Worm (Caenorhabditis elegans): ENCODE measurements around the gene snf-6.

The snf-6 gene

ce11 chrIII:1528423-1528822 lies 4.2 kb downstream of the snf-6 start:
- TF ChIP-seq sea-1 (GFP tag; conservative IDR thresholded peaks at IDR 0.05) (no peak), hmg-4 (GFP tag; optimal IDR thresholded peaks at IDR 0.05) (no peak), B0310.2 (tag; optimal IDR thresholded peaks at IDR 0.05) (no peak), ceh-36 (tag; optimal IDR thresholded peaks at IDR 0.05) (no peak), hnd-1 (tag; optimal IDR thresholded peaks at IDR 0.05) (no peak), aly-1 (tag; optimal IDR thresholded peaks at IDR 0.05) (no peak), scrt-1 (GFP tag; IDR thresholded peaks at IDR 0.05) (no peak), F13C5.2 (tag; optimal IDR thresholded peaks at IDR 0.05) (no peak), pes-1 (GFP tag; IDR thresholded peaks at IDR 0.05) (no peak), ets-7 (tag; optimal IDR thresholded peaks at IDR 0.05) (no peak), flt-1 (GFP tag; IDR thresholded peaks at IDR 0.05) (no peak), hmbx-1 (tag; optimal IDR thresholded peaks at IDR 0.05) (no peak), ama-1 (optimal IDR thresholded peaks at IDR 0.05) (no peak), tra-4 (tag; optimal IDR thresholded peaks at IDR 0.05) (no peak), ceh-13 (GFP tag; optimal IDR thresholded peaks at IDR 0.05) (no peak)

- TF ChIP-seq tra-4 (tag; optimal IDR thresholded peaks at IDR 0.05) (no peak), scrt-1 (GFP tag; IDR thresholded peaks at IDR 0.05) (no peak), ceh-36 (tag; optimal IDR thresholded peaks at IDR 0.05) (no peak), pes-1 (GFP tag; IDR thresholded peaks at IDR 0.05) (no peak), hmbx-1 (tag; optimal IDR thresholded peaks at IDR 0.05) (no peak), flt-1 (GFP tag; IDR thresholded peaks at IDR 0.05) (no peak), B0310.2 (tag; optimal IDR thresholded peaks at IDR 0.05) (no peak), F13C5.2 (tag; optimal IDR thresholded peaks at IDR 0.05) (no peak), tbx-37 (GFP tag; conservative IDR thresholded peaks at IDR 0.05) (no peak)
Measured at ce11 chrIII:1519906-1520305, 12.7 kb downstream of the snf-6 start.

ce11 chrIII:1517893-1518292 lies 14.7 kb downstream of the snf-6 start, which contains the start of gene tmem-120:
tmem-120 (minus strand) TSS chrIII:1517993.
- no peak for TF ChIP-seq hmg-4 (GFP tag; optimal IDR thresholded peaks at IDR 0.05)
- no peak for TF ChIP-seq B0310.2 (tag; optimal IDR thresholded peaks at IDR 0.05)
- no peak for TF ChIP-seq tbx-37 (GFP tag; conservative IDR thresholded peaks at IDR 0.05)
- no peak for TF ChIP-seq hnd-1 (tag; optimal IDR thresholded peaks at IDR 0.05)
- TF ChIP-seq tra-4 (tag; optimal IDR thresholded peaks at IDR 0.05) = no peak
- no peak for TF ChIP-seq flt-1 (GFP tag; IDR thresholded peaks at IDR 0.05)

- TF ChIP-seq aly-1 (tag; optimal IDR thresholded peaks at IDR 0.05) (no peak), tbx-11 (GFP tag; IDR thresholded peaks at IDR 0.05) (no peak), sea-1 (GFP tag; conservative IDR thresholded peaks at IDR 0.05) (no peak), ceh-13 (GFP tag; optimal IDR thresholded peaks at IDR 0.05) (no peak), ama-1 (optimal IDR thresholded peaks at IDR 0.05) (no peak), hnd-1 (tag; optimal IDR thresholded peaks at IDR 0.05) (no peak), hmbx-1 (tag; optimal IDR thresholded peaks at IDR 0.05) (no peak), scrt-1 (GFP tag; IDR thresholded peaks at IDR 0.05) (no peak), hmg-4 (GFP tag; optimal IDR thresholded peaks at IDR 0.05) (no peak), ets-7 (tag; optimal IDR thresholded peaks at IDR 0.05) (no peak), ceh-36 (tag; optimal IDR thresholded peaks at IDR 0.05) (no peak), flt-1 (GFP tag; IDR thresholded peaks at IDR 0.05) (no peak), tbx-37 (GFP tag; conservative IDR thresholded peaks at IDR 0.05) (no peak), B0310.2 (tag; optimal IDR thresholded peaks at IDR 0.05) (no peak), F13C5.2 (tag; optimal IDR thresholded peaks at IDR 0.05) (no peak), tra-4 (tag; optimal IDR thresholded peaks at IDR 0.05) (no peak), pes-1 (GFP tag; IDR thresholded peaks at IDR 0.05) (no peak)
Measured at ce11 chrIII:1508764-1509281, 23.8 kb downstream of the snf-6 start.

- TF ChIP-seq flt-1 (GFP tag; IDR thresholded peaks at IDR 0.05) = no peak
- TF ChIP-seq hmg-4 (GFP tag; optimal IDR thresholded peaks at IDR 0.05) = no peak
- TF ChIP-seq ets-7 (tag; optimal IDR thresholded peaks at IDR 0.05) = no peak
- TF ChIP-seq hnd-1 (tag; optimal IDR thresholded peaks at IDR 0.05) = no peak
- TF ChIP-seq tbx-37 (GFP tag; conservative IDR thresholded peaks at IDR 0.05) = no peak
- TF ChIP-seq sea-1 (GFP tag; conservative IDR thresholded peaks at IDR 0.05) = no peak
- TF ChIP-seq ama-1 (optimal IDR thresholded peaks at IDR 0.05) = no peak
- TF ChIP-seq ceh-13 (GFP tag; optimal IDR thresholded peaks at IDR 0.05) = no peak
- TF ChIP-seq pes-1 (GFP tag; IDR thresholded peaks at IDR 0.05) = no peak
Measured at ce11 chrIII:1508244-1508643, 24.4 kb downstream of the snf-6 start.

ce11 chrIII:1495863-1496445 lies 36.7 kb downstream of the snf-6 start, which contains the start of the genes ave-1 and M01G5.1:
ave-1 (minus strand) TSS chrIII:1495975.
M01G5.1 (plus strand) TSS chrIII:1496401.
- TF ChIP-seq ceh-13 (GFP tag; optimal IDR thresholded peaks at IDR 0.05) (no peak), tra-4 (tag; optimal IDR thresholded peaks at IDR 0.05) (no peak), pes-1 (GFP tag; IDR thresholded peaks at IDR 0.05) (no peak), F13C5.2 (tag; optimal IDR thresholded peaks at IDR 0.05) (no peak), ets-7 (tag; optimal IDR thresholded peaks at IDR 0.05) (no peak), hmbx-1 (tag; optimal IDR thresholded peaks at IDR 0.05) (no peak), flt-1 (GFP tag; IDR thresholded peaks at IDR 0.05) (no peak), hnd-1 (tag; optimal IDR thresholded peaks at IDR 0.05) (no peak)

ce11 chrIII:1495230-1495629 lies 37.4 kb downstream of the snf-6 start, which contains the start of gene Y82E9BR.19:
Y82E9BR.19 (minus strand) TSS chrIII:1495330.
- TF ChIP-seq ets-7 (tag; optimal IDR thresholded peaks at IDR 0.05) = no peak
- no peak for TF ChIP-seq pes-1 (GFP tag; IDR thresholded peaks at IDR 0.05)
- no peak for TF ChIP-seq hmg-4 (GFP tag; optimal IDR thresholded peaks at IDR 0.05)
- TF ChIP-seq tra-4 (tag; optimal IDR thresholded peaks at IDR 0.05) = no peak
- TF ChIP-seq tbx-37 (GFP tag; conservative IDR thresholded peaks at IDR 0.05) = no peak
- no peak for TF ChIP-seq sea-1 (GFP tag; conservative IDR thresholded peaks at IDR 0.05)
- no peak for TF ChIP-seq hnd-1 (tag; optimal IDR thresholded peaks at IDR 0.05)
- TF ChIP-seq scrt-1 (GFP tag; IDR thresholded peaks at IDR 0.05) = no peak
- TF ChIP-seq aly-1 (tag; optimal IDR thresholded peaks at IDR 0.05) = no peak
- no peak for TF ChIP-seq F13C5.2 (tag; optimal IDR thresholded peaks at IDR 0.05)
- no peak for TF ChIP-seq tbx-11 (GFP tag; IDR thresholded peaks at IDR 0.05)
- no peak for TF ChIP-seq ama-1 (optimal IDR thresholded peaks at IDR 0.05)
- TF ChIP-seq ceh-36 (tag; optimal IDR thresholded peaks at IDR 0.05) = no peak
- TF ChIP-seq flt-1 (GFP tag; IDR thresholded peaks at IDR 0.05) = no peak
- no peak for TF ChIP-seq hmbx-1 (tag; optimal IDR thresholded peaks at IDR 0.05)

All from whole organism, early embryonic.